Worm (Caenorhabditis elegans) whole organism, early embryonic: ENCODE results near the gene clec-61.

Experiments
- B0310.2 ChIP-seq: sonication (generic microtip); optimal IDR thresholded peaks from 2 replicates; lab custom pipeline; 2016; ENCODE audit warnings: mild to moderate bottlenecking, missing genetic modification characterization, missing compliant biosample characterization
- ama-1 ChIP-seq: fragments of 150-350 bp; optimal IDR thresholded peaks from 2 replicates; lab custom pipeline; 2014
- ceh-36 ChIP-seq: sonication (generic microtip); optimal IDR thresholded peaks from 2 replicates; lab custom pipeline; 2016; ENCODE audit warnings: missing genetic modification characterization, inconsistent platforms, missing compliant biosample characterization
- flt-1 ChIP-seq: fragments of 200-800 bp; sonication (Bioruptor generic); IDR thresholded peaks from 2 replicates; pipeline ENCODE4 v1.3.6; 2022; ENCODE audit warnings: missing genetic modification characterization, missing compliant biosample characterization
- hmg-4 ChIP-seq: fragments of 200-800 bp; sonication (Bioruptor generic); optimal IDR thresholded peaks from 2 replicates; lab custom pipeline; 2018; ENCODE audit warnings: mild to moderate bottlenecking, missing genetic modification characterization, missing compliant biosample characterization
- hnd-1 ChIP-seq: sonication (generic microtip); optimal IDR thresholded peaks from 2 replicates; lab custom pipeline; 2016; ENCODE audit warnings: missing genetic modification characterization, missing compliant biosample characterization
- sea-1 ChIP-seq: fragments of 200-800 bp; sonication (Bioruptor generic); conservative IDR thresholded peaks from 2 replicates; pipeline ENCODE4 v1.3.6; 2022; ENCODE audit warnings: missing genetic modification characterization, missing compliant biosample characterization
- tbx-11 ChIP-seq: fragments of 200-800 bp; sonication (Bioruptor generic); IDR thresholded peaks from 2 replicates; pipeline ENCODE4 v1.3.6; 2022; ENCODE audit warnings: missing genetic modification characterization, missing compliant biosample characterization
- tbx-37 ChIP-seq: fragments of 200-800 bp; sonication (Bioruptor generic); conservative IDR thresholded peaks from 2 replicates; pipeline ENCODE4 v1.3.6; 2022; ENCODE audit warnings: missing genetic modification reagents, missing genetic modification characterization, missing compliant biosample characterization

- no peak for TF ChIP-seq ama-1
- no peak for TF ChIP-seq hmg-4 (GFP tag; lab: Kevin White, UChicago)
- TF ChIP-seq tbx-11 (GFP tag; lab: Robert Waterston, UW): no peak
- TF ChIP-seq tbx-37: no peak
- TF ChIP-seq sea-1 (GFP tag; lab: Robert Waterston, UW): no peak
- TF ChIP-seq B0310.2 (tag; lab: Kevin White, UChicago): no peak
- TF ChIP-seq ceh-36 (tag; lab: Kevin White, UChicago): no peak
- no peak for TF ChIP-seq flt-1 (GFP tag; lab: Robert Waterston, UW)
- no peak for TF ChIP-seq hnd-1 (tag; lab: Kevin White, UChicago)
Observed at ce11 chrII:10439976-10440375, 50.4 kb downstream of the clec-61 start, which contains the start of gene E04D5.4.
